Fruit fly (Drosophila melanogaster) Kc167 (cell line): ENCODE measurements around the gene CG1428.

ENCODE experiments used
- Myc ChIP-seq: fragments of >200 bp; optimal IDR thresholded peaks from 2 replicates; lab custom pipeline; 2017; ENCODE audit warnings: missing external identifiers
- Sin3A ChIP-seq: fragments of >200 bp; optimal IDR thresholded peaks from 2 replicates; lab custom pipeline; 2018; ENCODE audit warnings: missing external identifiers
- h ChIP-seq: fragments of >200 bp; optimal IDR thresholded peaks from 3 replicates; lab custom pipeline; 2018; ENCODE audit warnings: missing external identifiers
- insv ChIP-seq: fragments of >200 bp; optimal IDR thresholded peaks from 3 replicates; lab custom pipeline; 2018; ENCODE audit warnings: missing external identifiers
- psq ChIP-seq: fragments of >200 bp; optimal IDR thresholded peaks from 2 replicates; lab custom pipeline; 2017; ENCODE audit warnings: missing external identifiers
- ttk ChIP-seq: sonication (Bioruptor generic); optimal IDR thresholded peaks from 2 replicates; lab custom pipeline; 2017; ENCODE audit warnings: missing external identifiers

The CG1428 gene

DNA sequence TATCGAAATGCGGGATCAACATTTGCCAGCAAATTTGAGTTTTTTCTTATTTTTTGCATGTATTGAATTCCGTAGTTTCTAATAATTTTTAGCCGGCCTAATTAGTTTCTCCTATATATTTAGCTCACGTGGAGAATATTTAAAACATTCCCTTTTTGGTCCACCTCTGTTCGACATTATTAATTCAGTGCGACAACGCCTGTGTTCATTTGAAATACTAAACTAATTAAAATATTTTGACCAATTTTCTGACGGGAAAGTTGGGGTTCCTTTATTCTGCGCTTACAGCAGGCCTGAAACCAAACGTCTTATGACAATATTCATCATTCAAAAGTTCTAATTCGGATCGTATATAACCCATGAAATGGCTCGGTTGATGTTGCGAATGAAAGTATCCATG, at the start of gene CG1428:
Gene CG1428, plus strand, starts transcription at position 301 of the 400 bp plus-strand sequence.
- TF ChIP-seq ttk (no peak), psq (lab: Kevin White, UChicago) (no peak)

- TF ChIP-seq h (no peak), ttk (no peak), Sin3A (lab: Kevin White, UChicago) (no peak), psq (lab: Kevin White, UChicago) (no peak), Myc (lab: Kevin White, UChicago) (no peak), insv (no peak)
These were observed 48.3 kb upstream of the CG1428 start for dm6 chr2L:21857744-21858143.

dm6 chr2L:21860566-21860965, 45.5 kb upstream of the CG1428 start:
- TF ChIP-seq insv = no peak
- no peak for TF ChIP-seq psq (lab: Kevin White, UChicago)
- TF ChIP-seq Sin3A (lab: Kevin White, UChicago) = no peak
- TF ChIP-seq Myc (lab: Kevin White, UChicago) = no peak
- no peak for TF ChIP-seq ttk
- no peak for TF ChIP-seq h

dm6 chr2L:21863544-21863945, 42.5 kb upstream of the CG1428 start:
- no peak for TF ChIP-seq Sin3A (lab: Kevin White, UChicago)

- TF ChIP-seq Sin3A (lab: Kevin White, UChicago) = no peak
- no peak for TF ChIP-seq psq (lab: Kevin White, UChicago)
- TF ChIP-seq ttk = no peak
- no peak for TF ChIP-seq Myc (lab: Kevin White, UChicago)
- TF ChIP-seq insv = no peak
- no peak for TF ChIP-seq h
These were observed 39.7 kb upstream of the CG1428 start for dm6 chr2L:21866362-21866761.

DNA sequence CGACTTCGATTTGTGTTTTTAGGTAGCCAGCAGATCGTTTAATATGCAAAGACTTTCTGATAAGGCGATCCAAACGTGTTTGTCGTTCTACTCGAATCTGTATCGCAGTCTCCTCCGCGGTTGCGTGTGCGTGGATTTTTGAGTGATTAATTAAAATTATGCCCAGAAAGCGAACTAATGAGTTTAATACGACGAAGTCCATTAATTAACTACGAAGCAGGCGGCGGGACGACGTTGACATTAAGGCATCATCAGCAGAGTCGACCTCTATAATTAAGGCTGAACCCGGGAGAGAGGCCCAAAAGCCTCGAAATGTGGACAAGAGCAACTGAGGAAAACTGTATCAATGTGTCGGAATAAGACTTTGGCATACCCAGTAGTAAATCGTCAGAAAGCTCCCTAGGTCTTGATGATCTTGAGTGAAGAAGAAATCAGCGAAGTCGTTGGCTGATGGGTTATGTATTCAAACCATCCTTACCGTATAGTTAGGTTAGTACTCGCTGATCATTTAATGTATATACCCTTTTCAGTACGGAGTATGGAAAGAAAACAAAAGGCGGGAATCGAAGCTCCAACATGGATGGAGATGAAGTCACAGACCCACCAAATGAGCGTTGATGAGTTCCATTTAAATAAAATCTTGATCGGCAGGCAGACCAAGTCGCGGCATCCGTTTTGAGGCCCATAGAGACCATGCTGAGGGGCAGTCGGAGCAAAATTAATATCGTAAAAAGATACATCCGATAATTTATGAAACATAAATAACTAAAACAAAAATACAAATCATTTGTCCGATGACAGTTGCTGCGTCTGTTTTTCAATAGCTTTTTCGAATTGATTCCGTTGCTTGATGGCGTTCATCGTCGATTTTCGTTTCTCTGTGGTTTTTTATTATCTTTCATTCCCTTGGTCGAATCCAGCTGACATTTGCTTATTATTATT, 38.8 kb upstream of the CG1428 start:
- no peak for TF ChIP-seq Myc (lab: Kevin White, UChicago)
- TF ChIP-seq Sin3A (lab: Kevin White, UChicago) = no peak
- TF ChIP-seq h = no peak
- no peak for TF ChIP-seq insv
- no peak for TF ChIP-seq psq (lab: Kevin White, UChicago)

DNA sequence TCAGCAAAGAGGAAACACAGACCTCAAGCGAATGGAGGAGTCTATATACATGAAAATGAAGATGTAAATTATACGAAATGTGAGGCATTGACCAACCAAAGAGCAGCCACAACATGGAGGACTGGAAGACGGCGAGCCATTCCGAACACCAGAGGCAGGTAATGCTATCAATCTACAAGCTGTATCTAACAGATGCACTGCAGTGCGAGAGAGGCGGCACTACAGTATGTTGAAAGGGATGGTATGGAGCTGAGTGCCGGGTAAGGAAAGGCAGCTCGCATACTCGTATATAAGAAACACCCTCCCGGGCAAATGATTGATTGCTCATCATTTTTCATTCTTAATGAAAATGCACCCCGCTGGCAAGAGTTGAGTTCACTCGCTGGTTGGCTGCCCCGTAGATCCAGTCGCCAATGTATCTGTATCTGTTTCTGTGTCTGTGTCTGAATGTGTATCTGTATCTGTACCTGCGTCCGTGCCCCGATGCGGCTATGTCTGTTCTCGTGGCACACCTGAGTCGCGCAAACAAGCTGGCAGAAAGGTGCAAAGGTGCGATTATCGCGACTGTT, 37.3 kb upstream of the CG1428 start:
- TF ChIP-seq h (no peak), ttk (no peak), Myc (lab: Kevin White, UChicago) (no peak), psq (lab: Kevin White, UChicago) (no peak), insv (no peak), Sin3A (lab: Kevin White, UChicago) (no peak)

dm6 chr2L:21871708-21872107, 34.4 kb upstream of the CG1428 start:
- no peak for TF ChIP-seq Myc (lab: Kevin White, UChicago)
- TF ChIP-seq insv = no peak
- TF ChIP-seq Sin3A (lab: Kevin White, UChicago) = no peak
- no peak for TF ChIP-seq psq (lab: Kevin White, UChicago)
- TF ChIP-seq h = no peak
- no peak for TF ChIP-seq ttk

- no peak for TF ChIP-seq psq (lab: Kevin White, UChicago)
- TF ChIP-seq insv = no peak
- no peak for TF ChIP-seq Sin3A (lab: Kevin White, UChicago)
- no peak for TF ChIP-seq ttk
- no peak for TF ChIP-seq Myc (lab: Kevin White, UChicago)
- TF ChIP-seq h = no peak
These were observed 32.4 kb upstream of the CG1428 start for dm6 chr2L:21873696-21874095.

DNA sequence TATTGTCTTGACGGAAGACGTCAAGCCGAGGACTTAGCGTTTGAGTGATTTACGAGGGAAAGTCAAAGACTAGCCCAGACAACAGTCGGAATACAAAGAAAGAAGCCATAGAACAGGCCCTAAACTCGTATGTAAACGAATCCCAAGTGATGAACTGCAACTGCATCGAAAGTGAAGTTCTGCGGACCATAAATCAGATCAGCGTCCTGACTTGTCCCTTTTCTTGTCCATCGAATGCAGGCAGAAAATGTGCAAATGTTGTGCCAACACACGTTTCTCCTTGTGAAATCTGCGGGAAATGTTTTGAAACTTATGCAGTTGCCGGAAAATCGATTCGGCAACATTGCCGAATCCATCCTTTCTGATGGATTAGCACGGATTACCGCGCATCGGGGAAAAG, 29.1 kb upstream of the CG1428 start:
- no peak for TF ChIP-seq insv
- no peak for TF ChIP-seq psq (lab: Kevin White, UChicago)
- no peak for TF ChIP-seq h
- no peak for TF ChIP-seq ttk
- no peak for TF ChIP-seq Sin3A (lab: Kevin White, UChicago)
- TF ChIP-seq Myc (lab: Kevin White, UChicago) = no peak

dm6 chr2L:21879411-21879810, 26.7 kb upstream of the CG1428 start:
- no peak for TF ChIP-seq h
- TF ChIP-seq insv = no peak
- TF ChIP-seq psq (lab: Kevin White, UChicago) = no peak
- no peak for TF ChIP-seq Sin3A (lab: Kevin White, UChicago)
- TF ChIP-seq Myc (lab: Kevin White, UChicago) = no peak
- TF ChIP-seq ttk = no peak

- TF ChIP-seq psq (lab: Kevin White, UChicago) (no peak), insv (no peak), Sin3A (lab: Kevin White, UChicago) (no peak), Myc (lab: Kevin White, UChicago) (no peak)
These were observed 24.5 kb upstream of the CG1428 start for dm6 chr2L:21881504-21882124.

dm6 chr2L:21885502-21885901, 20.6 kb upstream of the CG1428 start:
- no peak for TF ChIP-seq Myc (lab: Kevin White, UChicago)
- no peak for TF ChIP-seq h
- no peak for TF ChIP-seq Sin3A (lab: Kevin White, UChicago)
- TF ChIP-seq psq (lab: Kevin White, UChicago) = no peak
